Fruit fly (Drosophila melanogaster) whole organism, adult: ENCODE measurements around the gene Jarid2.

Experiments used
- CG11617 ChIP-seq: fragments of 200-800 bp; sonication (Bioruptor generic); optimal IDR thresholded peaks from 2 replicates; lab custom pipeline; 2017; ENCODE audit warnings: mild to moderate bottlenecking, missing biosample characterization, missing genetic modification reagents, missing genetic modification characterization
- CG12768 ChIP-seq: fragments of 200-800 bp; sonication (Bioruptor generic); optimal IDR thresholded peaks from 2 replicates; lab custom pipeline; 2017; ENCODE audit warnings: missing biosample characterization, missing genetic modification characterization, mild to moderate bottlenecking, moderate library complexity, missing genetic modification reagents
- CG14711 ChIP-seq: fragments of 200-800 bp; sonication (Bioruptor generic); optimal IDR thresholded peaks from 2 replicates; lab custom pipeline; 2018; ENCODE audit warnings: missing biosample characterization, mild to moderate bottlenecking, missing genetic modification characterization, moderate library complexity
- CG5204 ChIP-seq: fragments of 200-800 bp; sonication (Bioruptor generic); optimal IDR thresholded peaks from 2 replicates; lab custom pipeline; 2016; ENCODE audit warnings: missing biosample characterization, missing genetic modification characterization
- CG7101 ChIP-seq: fragments of 200-800 bp; sonication (Bioruptor generic); optimal IDR thresholded peaks from 2 replicates; lab custom pipeline; 2018; ENCODE audit warnings: missing biosample characterization, mild to moderate bottlenecking, missing genetic modification characterization, moderate library complexity
- Clk ChIP-seq: fragments of 200-800 bp; sonication (Bioruptor generic); optimal IDR thresholded peaks from 2 replicates; lab custom pipeline; 2017; ENCODE audit warnings: missing biosample characterization, missing genetic modification characterization
- Crg-1 ChIP-seq: fragments of 200-800 bp; sonication (Bioruptor generic); optimal IDR thresholded peaks from 2 replicates; lab custom pipeline; 2016; ENCODE audit warnings: missing biosample characterization, missing genetic modification characterization
- Hr96 ChIP-seq: fragments of 200-800 bp; sonication (Bioruptor generic); optimal IDR thresholded peaks from 2 replicates; lab custom pipeline; 2016; ENCODE audit warnings: missing biosample characterization, missing genetic modification characterization
- Mnt ChIP-seq: fragments of 200-800 bp; sonication (Bioruptor generic); optimal IDR thresholded peaks from 2 replicates; lab custom pipeline; 2016; ENCODE audit warnings: missing biosample characterization, mild to moderate bottlenecking, missing genetic modification characterization
- bab1 ChIP-seq: fragments of 200-800 bp; sonication (Bioruptor generic); optimal IDR thresholded peaks from 3 replicates; lab custom pipeline; 2019; ENCODE audit warnings: missing biosample characterization, mild to moderate bottlenecking, missing genetic modification characterization, moderate library complexity
- cic ChIP-seq: fragments of 200-800 bp; sonication (Bioruptor generic); optimal IDR thresholded peaks from 2 replicates; lab custom pipeline; 2017; ENCODE audit warnings: missing biosample characterization, mild to moderate bottlenecking, missing genetic modification characterization, moderate library complexity
- cnc ChIP-seq, 2 experiments: fragments of >200 bp; optimal IDR thresholded peaks; 2 replicates each; lab custom pipeline; 2017
- kay ChIP-seq: fragments of 200-800 bp; sonication (Bioruptor generic); peaks from one replicate; lab custom pipeline; 2016; ENCODE audit warnings: missing biosample characterization, missing genetic modification characterization, borderline replicate concordance
- pad ChIP-seq: fragments of 200-800 bp; sonication (Bioruptor generic); optimal IDR thresholded peaks from 3 replicates; lab custom pipeline; 2017; ENCODE audit warnings: missing biosample characterization, missing genetic modification characterization, mild to moderate bottlenecking, moderate library complexity, missing genetic modification reagents

dm6 chr3L:9461670-9462246, 15.1 kb upstream of the Jarid2 start:
- no peak for TF ChIP-seq CG12768 (GFP tag; lab: Kevin White, UChicago)
- TF ChIP-seq CG14711 (tag; lab: Kevin White, UChicago), result peak; percentile 78
- TF ChIP-seq pad (GFP tag; lab: Kevin White, UChicago), result no peak
- no peak for TF ChIP-seq Clk (GFP tag; lab: Kevin White, UChicago)
- no peak for TF ChIP-seq Mnt
- TF ChIP-seq CG7101, result no peak
- TF ChIP-seq Crg-1, result no peak
- TF ChIP-seq cnc (optimal IDR thresholded peaks at IDR 0.05; lab: Kevin White, UChicago), result no peak
- no peak for TF ChIP-seq CG11617
- TF ChIP-seq CG5204 (GFP tag; lab: Kevin White, UChicago), result no peak
- no peak for TF ChIP-seq kay (GFP tag; lab: Kevin White, UChicago)
- TF ChIP-seq Hr96 (GFP tag; lab: Kevin White, UChicago), result no peak
- no peak for TF ChIP-seq cic (GFP tag; lab: Kevin White, UChicago)
- TF ChIP-seq bab1 (GFP tag; lab: Kevin White, UChicago), result no peak
